Fruit fly (Drosophila melanogaster) whole organism, adult: ENCODE measurements around the gene CG18585.

Experiments used
- CG11617 ChIP-seq: fragments of 200-800 bp; sonication (Bioruptor generic); optimal IDR thresholded peaks from 2 replicates; lab custom pipeline; 2017; ENCODE audit warnings: mild to moderate bottlenecking, missing biosample characterization, missing genetic modification reagents, missing genetic modification characterization
- CG12768 ChIP-seq: fragments of 200-800 bp; sonication (Bioruptor generic); optimal IDR thresholded peaks from 2 replicates; lab custom pipeline; 2017; ENCODE audit warnings: missing biosample characterization, missing genetic modification characterization, mild to moderate bottlenecking, moderate library complexity, missing genetic modification reagents
- CG14711 ChIP-seq: fragments of 200-800 bp; sonication (Bioruptor generic); optimal IDR thresholded peaks from 2 replicates; lab custom pipeline; 2018; ENCODE audit warnings: missing biosample characterization, mild to moderate bottlenecking, missing genetic modification characterization, moderate library complexity
- CG1620 ChIP-seq: fragments of 200-800 bp; sonication (Bioruptor generic); optimal IDR thresholded peaks from 2 replicates; lab custom pipeline; 2016; ENCODE audit warnings: missing biosample characterization, missing genetic modification characterization
- CG33017 ChIP-seq: fragments of 200-800 bp; sonication (Bioruptor generic); optimal IDR thresholded peaks from 2 replicates; lab custom pipeline; 2018; ENCODE audit warnings: missing biosample characterization, mild to moderate bottlenecking, missing genetic modification characterization, moderate library complexity
- CG5204 ChIP-seq: fragments of 200-800 bp; sonication (Bioruptor generic); optimal IDR thresholded peaks from 2 replicates; lab custom pipeline; 2016; ENCODE audit warnings: missing biosample characterization, missing genetic modification characterization
- CG7045 ChIP-seq: fragments of 200-800 bp; sonication (Bioruptor generic); optimal IDR thresholded peaks from 2 replicates; lab custom pipeline; 2017; ENCODE audit warnings: missing biosample characterization, mild to moderate bottlenecking, missing genetic modification characterization
- CG7101 ChIP-seq: fragments of 200-800 bp; sonication (Bioruptor generic); optimal IDR thresholded peaks from 2 replicates; lab custom pipeline; 2018; ENCODE audit warnings: missing biosample characterization, mild to moderate bottlenecking, missing genetic modification characterization, moderate library complexity
- Clk ChIP-seq: fragments of 200-800 bp; sonication (Bioruptor generic); optimal IDR thresholded peaks from 2 replicates; lab custom pipeline; 2017; ENCODE audit warnings: missing biosample characterization, missing genetic modification characterization
- Crg-1 ChIP-seq: fragments of 200-800 bp; sonication (Bioruptor generic); optimal IDR thresholded peaks from 2 replicates; lab custom pipeline; 2016; ENCODE audit warnings: missing biosample characterization, missing genetic modification characterization
- Hr96 ChIP-seq: fragments of 200-800 bp; sonication (Bioruptor generic); optimal IDR thresholded peaks from 2 replicates; lab custom pipeline; 2016; ENCODE audit warnings: missing biosample characterization, missing genetic modification characterization
- Mnt ChIP-seq: fragments of 200-800 bp; sonication (Bioruptor generic); optimal IDR thresholded peaks from 2 replicates; lab custom pipeline; 2016; ENCODE audit warnings: missing biosample characterization, mild to moderate bottlenecking, missing genetic modification characterization
- bab1 ChIP-seq: fragments of 200-800 bp; sonication (Bioruptor generic); optimal IDR thresholded peaks from 3 replicates; lab custom pipeline; 2019; ENCODE audit warnings: missing biosample characterization, mild to moderate bottlenecking, missing genetic modification characterization, moderate library complexity
- cic ChIP-seq: fragments of 200-800 bp; sonication (Bioruptor generic); optimal IDR thresholded peaks from 2 replicates; lab custom pipeline; 2017; ENCODE audit warnings: missing biosample characterization, mild to moderate bottlenecking, missing genetic modification characterization, moderate library complexity
- kay ChIP-seq: fragments of 200-800 bp; sonication (Bioruptor generic); peaks from one replicate; lab custom pipeline; 2016; ENCODE audit warnings: missing biosample characterization, missing genetic modification characterization, borderline replicate concordance
- ovo ChIP-seq: fragments of 200-800 bp; sonication (Bioruptor generic); optimal IDR thresholded peaks from 2 replicates; lab custom pipeline; 2016; ENCODE audit warnings: missing biosample characterization, missing genetic modification characterization
- pad ChIP-seq: fragments of 200-800 bp; sonication (Bioruptor generic); optimal IDR thresholded peaks from 3 replicates; lab custom pipeline; 2017; ENCODE audit warnings: missing biosample characterization, missing genetic modification characterization, mild to moderate bottlenecking, moderate library complexity, missing genetic modification reagents
- tj ChIP-seq: fragments of 200-800 bp; sonication (Bioruptor generic); optimal IDR thresholded peaks from 3 replicates; lab custom pipeline; 2017; ENCODE audit warnings: missing biosample characterization, mild to moderate bottlenecking, missing genetic modification characterization, moderate library complexity

Gene CG18585

DNA sequence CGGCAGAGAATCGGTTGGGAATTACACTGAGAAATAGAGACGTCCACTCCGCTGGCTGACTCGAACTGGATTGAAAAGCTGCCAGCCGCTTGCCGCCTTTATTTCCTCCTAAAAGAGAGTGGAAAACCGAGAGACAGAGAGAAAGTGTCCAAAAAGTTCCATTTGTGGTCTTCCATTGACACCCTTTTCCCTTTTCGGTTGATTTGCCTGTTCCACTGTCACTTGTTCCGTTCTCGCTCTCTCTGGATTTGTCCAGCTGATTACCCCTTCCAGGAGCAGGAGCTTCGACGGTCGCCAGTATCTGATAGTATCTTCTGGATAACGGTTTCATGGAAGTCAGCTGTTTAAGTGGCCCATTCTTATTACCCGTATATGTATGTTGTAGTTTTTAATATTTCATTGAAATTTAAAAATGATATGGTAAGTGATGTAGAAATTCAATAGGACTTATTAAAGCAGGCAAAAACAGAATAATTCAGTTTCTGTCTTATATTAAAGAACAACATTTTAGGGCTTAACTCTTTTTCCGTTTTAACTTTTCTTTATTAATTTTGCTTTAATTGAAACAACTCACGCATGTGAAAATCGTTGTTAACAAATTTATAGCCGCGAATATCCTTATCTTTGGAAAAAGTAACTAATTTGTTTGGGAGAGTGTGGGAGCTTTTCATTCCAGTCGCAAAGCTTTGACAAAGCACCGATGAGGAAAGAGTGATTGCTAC is 15.7 kb downstream of the CG18585 start, which contains the start of gene Slob:
Slob (minus strand) TSS at position 51 of the 722 bp plus-strand sequence.
- TF ChIP-seq CG7045 (GFP tag; lab: Kevin White, UChicago) (peak; percentile 22), CG14711 (tag; lab: Kevin White, UChicago) (no peak), ovo (no peak), Clk (GFP tag; lab: Kevin White, UChicago) (no peak), bab1 (GFP tag; lab: Kevin White, UChicago) (no peak), pad (no peak), Crg-1 (no peak), CG33017 (tag; lab: Kevin White, UChicago) (no peak)

DNA sequence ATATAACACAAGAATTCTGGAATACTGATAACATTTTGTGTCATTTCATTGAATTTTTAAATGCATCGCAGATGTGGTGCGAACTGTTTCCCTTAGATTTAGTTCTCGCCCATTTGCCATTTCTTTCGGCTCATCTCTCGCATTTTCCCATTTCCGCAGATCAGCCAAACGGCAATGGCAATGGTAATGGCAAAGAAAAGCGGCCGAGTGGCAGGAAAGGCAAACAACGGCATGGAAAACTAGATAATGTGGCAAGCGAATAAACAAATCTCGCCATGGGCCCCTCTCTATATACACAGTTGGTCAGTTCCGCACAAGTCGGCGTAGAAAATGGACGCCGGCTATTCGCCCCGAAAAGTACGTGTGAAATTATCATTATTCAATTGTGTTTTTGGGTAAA is 25.1 kb downstream of the CG18585 start, which contains the start of gene Myo28B1:
Myo28B1 (plus strand) TSS at position 301 of the 400 bp plus-strand sequence.
- no peak for TF ChIP-seq Clk (GFP tag; lab: Kevin White, UChicago)
- TF ChIP-seq pad = no peak
- no peak for TF ChIP-seq ovo
- no peak for TF ChIP-seq tj (GFP tag; lab: Kevin White, UChicago)
- no peak for TF ChIP-seq CG1620 (GFP tag; lab: Kevin White, UChicago)
- TF ChIP-seq cic (GFP tag; lab: Kevin White, UChicago) = no peak
- TF ChIP-seq Hr96 = no peak
- no peak for TF ChIP-seq CG33017 (tag; lab: Kevin White, UChicago)
- TF ChIP-seq Crg-1 = no peak
- no peak for TF ChIP-seq kay
- no peak for TF ChIP-seq CG7045 (GFP tag; lab: Kevin White, UChicago)

DNA sequence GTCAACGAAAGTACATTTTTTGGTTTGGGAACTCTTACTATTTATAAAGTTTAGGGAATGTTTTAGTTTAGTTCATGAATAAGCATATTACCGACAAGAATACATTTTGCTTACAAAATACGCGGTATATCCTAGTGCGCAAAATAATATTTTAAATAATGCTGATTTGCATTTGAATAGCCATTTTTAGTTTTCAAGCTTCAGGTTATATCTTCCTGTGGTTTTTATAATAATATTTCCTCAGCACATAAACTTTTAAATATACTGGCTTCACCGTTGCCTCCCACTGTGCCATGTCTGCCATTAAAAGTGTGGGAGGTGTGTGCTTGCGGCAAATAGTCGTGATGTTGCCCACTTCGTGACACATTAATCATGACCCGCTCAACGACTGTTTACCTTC is 30.8 kb downstream of the CG18585 start:
- TF ChIP-seq Hr96 (no peak), CG5204 (no peak)

DNA sequence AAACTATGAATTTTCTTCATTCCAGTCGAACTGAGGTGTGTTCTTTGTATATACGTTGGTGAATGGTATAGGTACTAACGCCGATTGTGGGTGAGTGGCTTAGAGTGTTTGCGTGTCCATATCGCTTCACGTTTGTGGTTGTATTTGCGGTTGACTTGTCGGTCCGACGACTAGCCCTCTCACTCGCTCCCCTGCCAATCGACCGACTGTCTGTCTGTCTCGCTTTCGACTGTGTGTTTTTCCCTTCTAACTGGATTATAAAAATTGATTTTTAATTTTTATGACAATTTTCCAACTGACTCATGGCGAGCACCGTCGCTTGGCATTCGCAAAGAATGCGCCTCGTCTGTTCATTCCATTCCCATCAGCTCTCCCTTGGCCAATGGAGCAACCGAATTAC is 31.3 kb downstream of the CG18585 start:
- TF ChIP-seq tj (GFP tag; lab: Kevin White, UChicago) (no peak), bab1 (GFP tag; lab: Kevin White, UChicago) (no peak), Crg-1 (no peak), kay (no peak), pad (peak; percentile 54), CG11617 (GFP tag; lab: Kevin White, UChicago) (no peak)

DNA sequence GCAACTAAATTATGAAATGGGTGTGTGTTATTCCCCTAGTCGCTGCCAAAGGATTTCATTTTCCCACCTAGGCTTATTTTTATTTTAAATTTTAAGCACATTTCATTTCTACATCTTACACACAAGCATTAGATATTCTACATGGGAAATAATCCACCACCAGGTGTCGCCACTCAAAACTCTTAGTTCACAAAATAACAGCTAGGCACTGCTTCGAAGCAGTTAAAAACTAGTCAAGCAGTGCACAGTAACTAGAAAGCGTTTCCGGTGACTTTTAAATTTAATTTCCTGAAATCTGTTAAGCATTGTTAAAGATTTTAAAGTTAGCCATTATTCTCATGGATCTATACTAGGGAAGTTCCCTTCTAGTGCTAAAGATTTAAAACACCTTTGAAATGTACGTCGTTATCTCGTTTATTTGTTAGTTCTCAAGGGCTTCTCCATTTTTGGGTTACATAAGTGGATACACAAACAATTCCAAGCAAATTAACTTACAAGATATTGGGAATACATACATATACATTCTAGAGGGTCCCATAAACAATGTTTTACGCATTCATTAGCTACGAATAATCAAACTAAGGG is 49.2 kb downstream of the CG18585 start:
- TF ChIP-seq CG14711 (tag; lab: Kevin White, UChicago) = no peak
- TF ChIP-seq CG5204 = peak; percentile 51
- TF ChIP-seq ovo = peak; percentile 54
- no peak for TF ChIP-seq Hr96
- peak; percentile 45 for TF ChIP-seq Crg-1
- peak; percentile 45 for TF ChIP-seq Mnt
- TF ChIP-seq CG7101 (tag; lab: Kevin White, UChicago) = peak; percentile 45
- no peak for TF ChIP-seq CG12768
